Worm (Caenorhabditis elegans): ENCODE data around the gene pmp-2.

pmp-2 gene

DNA sequence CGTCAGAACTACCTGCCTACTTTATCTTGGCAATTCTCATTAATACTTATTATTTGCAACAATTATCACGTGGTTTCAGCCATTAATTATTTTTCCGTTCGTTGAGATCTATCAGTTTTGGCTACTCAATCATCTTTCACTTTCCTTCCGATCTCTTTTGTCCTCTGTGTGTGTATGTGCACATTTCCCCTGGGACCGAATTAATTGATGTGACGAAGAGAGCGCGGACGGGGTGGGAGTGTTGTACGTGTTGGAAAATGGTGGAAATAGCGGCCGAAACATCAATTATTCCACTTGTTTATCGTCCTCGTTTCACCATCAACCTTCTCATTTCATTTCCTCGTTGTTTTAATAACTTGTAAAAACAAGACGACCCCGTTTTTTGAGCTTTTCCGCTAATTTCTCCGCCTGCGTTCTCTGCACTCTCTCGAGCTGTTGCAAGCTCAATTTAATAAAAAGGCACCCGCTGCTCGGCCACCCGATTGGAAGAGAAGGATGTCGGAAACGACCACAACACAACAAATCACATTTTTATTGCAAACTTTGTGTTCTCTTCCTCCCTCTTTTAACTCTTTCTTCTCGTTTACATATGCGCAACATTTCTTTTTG, 49.2 kb downstream of the pmp-2 start (continued):
- TF ChIP-seq unc-62 (GFP tag; optimal IDR thresholded peaks at IDR 0.05 in 1 of 2): peak in 1 of 2 experiments; percentile 99
- TF ChIP-seq unc-62 (tag; optimal IDR thresholded peaks at IDR 0.05): peak; percentile 27
- TF ChIP-seq php-3 (GFP tag; IDR thresholded peaks at IDR 0.05): no peak
- no peak for TF ChIP-seq dmd-9 (GFP tag; IDR thresholded peaks at IDR 0.05)
- TF ChIP-seq nhr-11 (tag; optimal IDR thresholded peaks at IDR 0.05): no peak
- TF ChIP-seq mdt-29 (GFP tag; IDR thresholded peaks at IDR 0.05): no peak
- TF ChIP-seq Y5F2A.4 (GFP tag; optimal IDR thresholded peaks at IDR 0.05): no peak
- TF ChIP-seq Y75B8A.6 (GFP tag; IDR thresholded peaks at IDR 0.05): no peak
- TF ChIP-seq mxl-3 (GFP tag; optimal IDR thresholded peaks at IDR 0.05): no peak
- TF ChIP-seq ceh-28 (tag; optimal IDR thresholded peaks at IDR 0.05): no peak
- TF ChIP-seq duxl-1 (tag; optimal IDR thresholded peaks at IDR 0.05; ENCODE audit: poor library complexity): no peak
- no peak for TF ChIP-seq nhr-28 (tag; optimal IDR thresholded peaks at IDR 0.05)
- peak; percentile 31 for TF ChIP-seq hlh-11 (tag; optimal IDR thresholded peaks at IDR 0.05)
- no peak for TF ChIP-seq dmd-8 (GFP tag; IDR thresholded peaks at IDR 0.05)
- TF ChIP-seq hlh-30 (tag; optimal IDR thresholded peaks at IDR 0.05; ENCODE audit: insufficient read depth): peak; percentile 13
- 0 out of 2 replicates have a peak, but pooled peaks have one; percentile 35 for TF ChIP-seq hmg-1.1 (GFP tag; IDR thresholded peaks at IDR 0.05)
- no peak for TF ChIP-seq F37D6.2 (tag; optimal IDR thresholded peaks at IDR 0.05)
- TF ChIP-seq unc-39 (tag; optimal IDR thresholded peaks at IDR 0.05): no peak
- no peak for TF ChIP-seq T20F7.1 (GFP tag; optimal IDR thresholded peaks at IDR 0.05)
- TF ChIP-seq unc-130 (GFP tag; optimal IDR thresholded peaks at IDR 0.05): no peak

DNA sequence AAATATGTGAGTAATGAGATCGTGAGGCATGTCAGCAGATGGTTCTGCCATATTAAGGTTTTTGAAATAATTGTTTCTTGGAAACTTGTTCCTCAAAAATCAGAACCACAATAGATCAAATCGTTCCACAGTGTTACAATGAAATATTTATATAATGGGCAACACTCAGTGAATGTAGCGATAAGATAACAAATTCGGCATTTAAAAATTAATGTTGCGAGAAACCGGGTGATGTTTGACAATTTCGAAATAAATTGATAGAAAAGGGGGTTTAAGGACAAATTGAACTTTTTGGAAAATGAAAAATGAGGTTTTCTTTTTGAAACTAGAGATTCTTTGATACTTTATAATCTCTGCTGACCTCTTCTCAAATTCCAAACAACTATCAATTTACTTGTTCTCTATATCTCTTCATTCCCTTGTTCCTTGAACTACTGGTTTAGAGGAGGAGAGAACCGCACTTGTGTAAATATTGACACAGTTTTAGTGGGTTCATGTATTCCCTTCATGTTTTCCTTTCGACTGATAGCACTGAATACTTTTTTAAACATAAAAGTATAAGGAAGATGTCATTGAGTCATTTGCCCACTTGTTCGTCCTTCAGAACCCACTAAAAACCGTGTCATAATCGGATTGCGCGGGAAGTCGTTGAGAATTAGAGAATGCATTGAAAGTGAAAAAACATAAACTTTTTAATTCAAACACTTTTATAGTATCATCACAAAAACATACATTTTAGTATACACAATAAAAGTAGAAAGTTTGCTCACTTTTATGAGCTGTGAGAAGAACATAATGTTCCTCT, 50.6 kb downstream of the pmp-2 start:
- no peak for TF ChIP-seq ztf-11 (tag; optimal IDR thresholded peaks at IDR 0.05)
- TF ChIP-seq aha-1 (tag): peak; percentile 1
- TF ChIP-seq nhr-6 (tag; optimal IDR thresholded peaks at IDR 0.05): peak; percentile 16
- peak; percentile 76 for TF ChIP-seq egl-27 (tag; optimal IDR thresholded peaks at IDR 0.05)
- no peak for TF ChIP-seq daf-16 (GFP tag; optimal IDR thresholded peaks at IDR 0.05)
- peak; percentile 25 for TF ChIP-seq daf-16 (tag; optimal IDR thresholded peaks at IDR 0.05)
- 0 out of 2 replicates have a peak, but pooled peaks have one; percentile 47 for TF ChIP-seq php-3 (GFP tag; IDR thresholded peaks at IDR 0.05)
- TF ChIP-seq nhr-28 (tag; optimal IDR thresholded peaks at IDR 0.05): peak; percentile 28
- TF ChIP-seq unc-62 (GFP tag; optimal IDR thresholded peaks at IDR 0.05 in 1 of 2): peak in 1 of 2 experiments; percentile 60
- no peak for TF ChIP-seq unc-62 (tag; optimal IDR thresholded peaks at IDR 0.05)
- TF ChIP-seq nhr-25 (tag; optimal IDR thresholded peaks at IDR 0.05; ENCODE audit: borderline replicate concordance, insufficient read depth): no peak
- TF ChIP-seq mes-2 (tag; optimal IDR thresholded peaks at IDR 0.05; ENCODE audit: poor library complexity, severe bottlenecking): no peak
- TF ChIP-seq dmd-6 (GFP tag; IDR thresholded peaks at IDR 0.05): peak; percentile 51; the same call in 1 of the 2 replicates
- peak; percentile 51 for TF ChIP-seq dve-1 (tag; optimal IDR thresholded peaks at IDR 0.05; ENCODE audit: insufficient read depth)
- peak; percentile 90 for TF ChIP-seq pqm-1 (tag; optimal IDR thresholded peaks at IDR 0.05)

DNA sequence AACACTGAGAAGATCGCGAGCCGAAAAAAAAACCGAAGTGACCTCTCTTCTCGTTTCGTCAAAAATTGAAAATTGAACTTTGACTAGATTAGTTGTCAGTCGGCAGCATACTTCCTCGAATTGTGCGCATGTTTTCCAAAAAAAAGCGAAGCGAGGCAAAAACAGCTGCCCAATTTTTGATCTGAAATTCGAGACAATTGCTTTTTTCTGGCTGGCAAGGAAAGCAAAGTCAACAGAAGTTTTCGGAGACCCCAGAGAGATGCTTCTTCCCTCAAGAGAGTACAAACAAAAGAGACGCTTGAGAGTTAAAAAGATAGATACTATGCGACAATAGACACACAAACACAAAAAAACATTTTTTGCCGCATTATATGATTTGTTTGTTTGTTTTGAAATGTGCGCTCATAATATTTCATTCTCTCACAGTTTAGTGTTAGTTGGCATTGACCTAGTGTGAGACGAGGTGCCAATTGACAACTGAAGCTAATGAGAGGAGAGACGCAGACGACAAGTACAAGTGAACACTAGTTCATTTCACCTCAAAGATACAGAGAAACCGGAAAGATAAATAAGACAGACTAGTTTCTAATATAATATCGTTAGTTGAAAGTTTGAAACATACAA, 51.5 kb downstream of the pmp-2 start:
- peak in 1 of 2 experiments; percentile 83 for TF ChIP-seq unc-62 (GFP tag; optimal IDR thresholded peaks at IDR 0.05 in 1 of 2)
- no peak for TF ChIP-seq unc-62 (tag; optimal IDR thresholded peaks at IDR 0.05)
- peak; percentile 8 for TF ChIP-seq nhr-6 (tag; optimal IDR thresholded peaks at IDR 0.05)
- TF ChIP-seq mep-1 (tag; optimal IDR thresholded peaks at IDR 0.05): peak; percentile 17
- peak; percentile 35 for TF ChIP-seq nhr-28 (tag; optimal IDR thresholded peaks at IDR 0.05)
- no peak for TF ChIP-seq fos-1 (tag; optimal IDR thresholded peaks at IDR 0.05)
- peak; percentile 94 for TF ChIP-seq aha-1 (tag)
- peak; percentile 25 for TF ChIP-seq rbr-2 (tag; optimal IDR thresholded peaks at IDR 0.05)
- TF ChIP-seq pha-4 (GFP tag; IDR thresholded peaks at IDR 0.05): peak; percentile 25; the same call in 1 of the 2 replicates
- TF ChIP-seq pha-4 (tag; optimal IDR thresholded peaks at IDR 0.05): no peak
- TF ChIP-seq ceh-28 (tag; optimal IDR thresholded peaks at IDR 0.05): no peak
- peak; percentile 10 for TF ChIP-seq mes-2 (tag; optimal IDR thresholded peaks at IDR 0.05; ENCODE audit: poor library complexity, severe bottlenecking)
- peak in 1 of 2 experiments; percentile 19 for TF ChIP-seq lsy-2 (tag; optimal IDR thresholded peaks at IDR 0.05)
- TF ChIP-seq tra-1 (GFP tag; IDR thresholded peaks at IDR 0.05): 0 out of 2 replicates have a peak, but pooled peaks have one; percentile 3
- no peak for TF ChIP-seq snpc-4 (tag; optimal IDR thresholded peaks at IDR 0.05)
- TF ChIP-seq dve-1 (tag; optimal IDR thresholded peaks at IDR 0.05; ENCODE audit: insufficient read depth): peak; percentile 52
- no peak for TF ChIP-seq T26A8.4 (GFP tag; IDR thresholded peaks at IDR 0.05)
- TF ChIP-seq daf-16 (GFP tag; optimal IDR thresholded peaks at IDR 0.05): peak in 1 of 2 experiments; percentile 31
- TF ChIP-seq daf-16 (tag; optimal IDR thresholded peaks at IDR 0.05): peak; percentile 51

Measured in whole organism, L4 larva.